In genomic region chr3R:22368777-22369214, dm6 we compare ENCODE assay signal across 1 fruit fly cellular context.
TF ChIP-seq lines count a peak whose summit lies in the region.

No protein-coding gene starts in this region.

TF ChIP-seq in whole organism, embryonic, 481 proteins besides CTCF, POLR2A, EP300 and RAD21 (continued from another document):
- peak; percentile 80 for TF ChIP-seq CG7556 (GFP tag; optimal IDR thresholded peaks at IDR 0.05; lab: Kevin White, UChicago)
- TF ChIP-seq CG11695 (GFP tag; IDR thresholded peaks at IDR 0.05; lab: Robert Waterston, UW): peak; percentile 61; the same call in 2 of the 3 replicates
- peak; percentile 72 for TF ChIP-seq wdn (GFP tag; IDR thresholded peaks at IDR 0.05; lab: Robert Waterston, UW)
- TF ChIP-seq CG3281 (GFP tag; optimal IDR thresholded peaks at IDR 0.05; lab: Kevin White, UChicago): peak; percentile 69
- peak; percentile 51 for TF ChIP-seq wor (GFP tag; IDR thresholded peaks at IDR 0.05; lab: Robert Waterston, UW)
- TF ChIP-seq insv (GFP tag; optimal IDR thresholded peaks at IDR 0.05; lab: Kevin White, UChicago): peak in 1 of 2 experiments; percentile 16
- TF ChIP-seq CG12299 (tag; optimal IDR thresholded peaks at IDR 0.05; lab: Kevin White, UChicago): peak; percentile 31
- no peak for TF ChIP-seq CG13123 (GFP tag; optimal IDR thresholded peaks at IDR 0.05; lab: Kevin White, UChicago)
- 0 out of 3 replicates have a peak, but pooled peaks have one; percentile 4 for TF ChIP-seq CG6791 (GFP tag; IDR thresholded peaks at IDR 0.05; lab: Robert Waterston, UW; ENCODE audit: partially characterized antibody)
- no peak for TF ChIP-seq sc (optimal IDR thresholded peaks at IDR 0.05; lab: Kevin White, UChicago)
- TF ChIP-seq sc (GFP tag; optimal IDR thresholded peaks at IDR 0.05; lab: Kevin White, UChicago): peak; percentile 17
- peak; percentile 73 for TF ChIP-seq CG9215 (GFP tag; IDR thresholded peaks at IDR 0.05; lab: Robert Waterston, UW)
- peak; percentile 92 for TF ChIP-seq slbo (GFP tag; IDR thresholded peaks at IDR 0.05; lab: Robert Waterston, UW)
- peak; percentile 18 for TF ChIP-seq Nf-YB (GFP tag; optimal IDR thresholded peaks at IDR 0.05; lab: Kevin White, UChicago)
- peak; percentile 29 for TF ChIP-seq CG15696 (tag; optimal IDR thresholded peaks at IDR 0.05; lab: Kevin White, UChicago)
- TF ChIP-seq Lim3 (GFP tag; IDR thresholded peaks at IDR 0.05; lab: Robert Waterston, UW): peak; percentile 31; the same call in 1 of the 2 replicates
- peak; percentile 47 to 78 for TF ChIP-seq dpn (GFP tag; optimal IDR thresholded peaks at IDR 0.05; lab: Kevin White, UChicago)
- TF ChIP-seq unpg (GFP tag; optimal IDR thresholded peaks at IDR 0.05; lab: Kevin White, UChicago): peak; percentile 57
- TF ChIP-seq CG10267 (tag; optimal IDR thresholded peaks at IDR 0.05; lab: Kevin White, UChicago): peak; percentile 43
- peak; percentile 74 for TF ChIP-seq CG17328 (GFP tag; IDR thresholded peaks at IDR 0.05; lab: Robert Waterston, UW)
- peak; percentile 19 for TF ChIP-seq CG8359 (GFP tag; optimal IDR thresholded peaks at IDR 0.05; lab: Kevin White, UChicago; ENCODE audit: borderline replicate concordance)
- TF ChIP-seq her (GFP tag; optimal IDR thresholded peaks at IDR 0.05; lab: Kevin White, UChicago): no peak
